Fruit fly (Drosophila melanogaster) whole organism, embryonic: ENCODE measurements around the gene CG17140.

Source experiments
- CG16779 ChIP-seq: fragments of 200-800 bp; sonication (Bioruptor generic); IDR thresholded peaks from 2 replicates; pipeline ENCODE4 v1.3.6; 2022; ENCODE audit warnings: missing biosample characterization, missing genetic modification characterization
- CG4360 ChIP-seq: fragments of 200-800 bp; sonication (Bioruptor generic); IDR thresholded peaks from 2 replicates; pipeline ENCODE4 v1.3.6; 2022; ENCODE audit warnings: missing biosample characterization, missing genetic modification characterization
- CG6854 ChIP-seq: fragments of 200-800 bp; sonication (Bioruptor generic); optimal IDR thresholded peaks from 3 replicates; lab custom pipeline; 2017; ENCODE audit warnings: missing biosample characterization, mild to moderate bottlenecking, missing genetic modification characterization
- CG8944 ChIP-seq: fragments of 200-800 bp; sonication (Bioruptor generic); optimal IDR thresholded peaks from 3 replicates; lab custom pipeline; 2016; ENCODE audit warnings: missing biosample characterization, missing genetic modification characterization
- CG9797 ChIP-seq: fragments of 200-800 bp; sonication (Bioruptor generic); optimal IDR thresholded peaks from 3 replicates; lab custom pipeline; 2018; ENCODE audit warnings: missing biosample characterization, mild to moderate bottlenecking, missing genetic modification characterization
- Nf-YC ChIP-seq: fragments of 200-800 bp; optimal IDR thresholded peaks from 3 replicates; lab custom pipeline; 2019; ENCODE audit warnings: missing biosample characterization, mild to moderate bottlenecking, missing genetic modification characterization, moderate library complexity
- mirr ChIP-seq: fragments of 200-800 bp; sonication (Bioruptor generic); optimal IDR thresholded peaks from 3 replicates; lab custom pipeline; 2018; ENCODE audit warnings: missing biosample characterization, mild to moderate bottlenecking, missing genetic modification characterization
- zen2 ChIP-seq: fragments of 200-800 bp; sonication (Bioruptor generic); IDR thresholded peaks from 3 replicates; pipeline ENCODE4 v1.3.6; 2022; ENCODE audit warnings: missing biosample characterization, missing genetic modification characterization; ENCODE audit not compliant: partially characterized antibody

- TF ChIP-seq CG16779 (GFP tag; lab: Robert Waterston, UW): no peak
- no peak for TF ChIP-seq CG8944
- no peak for TF ChIP-seq Nf-YC
- no peak for TF ChIP-seq CG9797 (GFP tag; lab: Kevin White, UChicago)
- no peak for TF ChIP-seq zen2 (GFP tag; lab: Robert Waterston, UW)
- TF ChIP-seq mirr (GFP tag; lab: Kevin White, UChicago): no peak
- no peak for TF ChIP-seq CG4360 (GFP tag; lab: Robert Waterston, UW)
- TF ChIP-seq CG6854: no peak
These were observed 13.9 kb downstream of the CG17140 start for dm6 chr2L:10831590-10831989.
